Fruit fly (Drosophila melanogaster): ENCODE measurements around the gene Cad87A.

The Cad87A gene

dm6 chr3R:11948903-11949358 is at the start of gene Cad87A:
Gene Cad87A, minus strand, starts transcription at chr3R:11949129.
- peak; percentile 21 for TF ChIP-seq Sp1 (GFP tag; optimal IDR thresholded peaks at IDR 0.05)
- peak; percentile 9 to 37 for TF ChIP-seq foxo (GFP tag; optimal IDR thresholded peaks at IDR 0.05)
- TF ChIP-seq Hr83 (GFP tag; optimal IDR thresholded peaks at IDR 0.05; ENCODE audit: poor library complexity, severe bottlenecking) = peak; percentile 41
- TF ChIP-seq fru (GFP tag; optimal IDR thresholded peaks at IDR 0.05) = peak; percentile 3
- TF ChIP-seq Dif (GFP tag; optimal IDR thresholded peaks at IDR 0.05; ENCODE audit: partially characterized antibody) = peak; percentile 19
- TF ChIP-seq br (GFP tag; optimal IDR thresholded peaks at IDR 0.05) = no peak
- TF ChIP-seq h (GFP tag; optimal IDR thresholded peaks at IDR 0.05) = peak; percentile 15
- no peak for TF ChIP-seq Rel (GFP tag; optimal IDR thresholded peaks at IDR 0.05)
- peak; percentile 32 for TF ChIP-seq Rel (tag; optimal IDR thresholded peaks at IDR 0.05)
- no peak for TF ChIP-seq Myc (optimal IDR thresholded peaks at IDR 0.05)
- TF ChIP-seq sage (GFP tag; optimal IDR thresholded peaks at IDR 0.05) = peak; percentile 6

- TF ChIP-seq foxo (GFP tag; optimal IDR thresholded peaks at IDR 0.05) (no peak), Vsx2 (GFP tag; optimal IDR thresholded peaks at IDR 0.05; ENCODE audit: partially characterized antibody) (no peak), Dfd (GFP tag; optimal IDR thresholded peaks at IDR 0.05) (peak; percentile 39)
Observed at dm6 chr3R:11998130-11998529, 49.2 kb upstream of the Cad87A start.

- TF ChIP-seq fru (GFP tag; optimal IDR thresholded peaks at IDR 0.05) (peak; percentile 58), Jra (GFP tag; optimal IDR thresholded peaks at IDR 0.05) (peak; percentile 14), Hr83 (GFP tag; optimal IDR thresholded peaks at IDR 0.05; ENCODE audit: poor library complexity, severe bottlenecking) (peak; percentile 49), rgr (GFP tag; optimal IDR thresholded peaks at IDR 0.05) (peak; percentile 22), Mio (GFP tag; optimal IDR thresholded peaks at IDR 0.05) (no peak), HLH106 (tag; optimal IDR thresholded peaks at IDR 0.05) (no peak), Rel (GFP tag; optimal IDR thresholded peaks at IDR 0.05) (no peak), Rel (tag; optimal IDR thresholded peaks at IDR 0.05) (no peak), tai (GFP tag; optimal IDR thresholded peaks at IDR 0.05) (peak; percentile 18), h (GFP tag; optimal IDR thresholded peaks at IDR 0.05) (peak; percentile 4), br (GFP tag; optimal IDR thresholded peaks at IDR 0.05) (peak; percentile 6), N (GFP tag; optimal IDR thresholded peaks at IDR 0.05) (no peak)
Observed at dm6 chr3R:11992934-11993670, 44.2 kb upstream of the Cad87A start, which contains the start of gene mfas. Gene mfas, minus strand, starts transcription at chr3R:11993315.

dm6 chr3R:11991538-11992164 is 42.7 kb upstream of the Cad87A start:
- TF ChIP-seq Hnf4 (GFP tag; optimal IDR thresholded peaks at IDR 0.05) (no peak), Rel (GFP tag; optimal IDR thresholded peaks at IDR 0.05) (no peak), Rel (tag; optimal IDR thresholded peaks at IDR 0.05) (peak; percentile 59)

dm6 chr3R:11989996-11990395 is 41.1 kb upstream of the Cad87A start:
- TF ChIP-seq N (GFP tag; optimal IDR thresholded peaks at IDR 0.05) (no peak), dl (GFP tag; optimal IDR thresholded peaks at IDR 0.05; ENCODE audit: insufficient read depth in 1 of 2, partially characterized antibody in 2 of 2) (no peak), tai (GFP tag; optimal IDR thresholded peaks at IDR 0.05) (no peak), Rel (GFP tag; optimal IDR thresholded peaks at IDR 0.05) (no peak), Rel (tag; optimal IDR thresholded peaks at IDR 0.05) (no peak), CG32264 (GFP tag; optimal IDR thresholded peaks at IDR 0.05) (no peak), fru (GFP tag; optimal IDR thresholded peaks at IDR 0.05) (no peak), dmrt93B (GFP tag; optimal IDR thresholded peaks at IDR 0.05) (no peak), Vsx2 (GFP tag; optimal IDR thresholded peaks at IDR 0.05; ENCODE audit: partially characterized antibody) (no peak), Jra (GFP tag; optimal IDR thresholded peaks at IDR 0.05) (no peak), Sp1 (GFP tag; optimal IDR thresholded peaks at IDR 0.05) (no peak), CrebA (GFP tag; optimal IDR thresholded peaks at IDR 0.05; ENCODE audit: borderline replicate concordance) (no peak), Dfd (GFP tag; optimal IDR thresholded peaks at IDR 0.05) (no peak), Hr78 (GFP tag; optimal IDR thresholded peaks at IDR 0.05) (no peak), foxo (GFP tag; optimal IDR thresholded peaks at IDR 0.05) (no peak), dsf (GFP tag; optimal IDR thresholded peaks at IDR 0.05; ENCODE audit: borderline replicate concordance) (no peak), Dif (GFP tag; optimal IDR thresholded peaks at IDR 0.05; ENCODE audit: partially characterized antibody) (no peak), h (GFP tag; optimal IDR thresholded peaks at IDR 0.05) (no peak), jim (GFP tag; optimal IDR thresholded peaks at IDR 0.05) (no peak), HLH106 (tag; optimal IDR thresholded peaks at IDR 0.05) (no peak), lola (GFP tag; optimal IDR thresholded peaks at IDR 0.05) (no peak)

Measured in whole organism, wandering third instar larva.